Fruit fly (Drosophila melanogaster) whole organism, embryonic: ENCODE data around the gene CG46397.

ENCODE experiments used
- ATbp ChIP-seq: fragments of 200-800 bp; sonication (Bioruptor generic); optimal IDR thresholded peaks from 2 replicates; lab custom pipeline; 2017; ENCODE audit warnings: missing biosample characterization, mild to moderate bottlenecking, missing genetic modification characterization, missing genetic modification reagents
- Antp ChIP-seq: fragments of 200-800 bp; sonication (Bioruptor generic); optimal IDR thresholded peaks from 3 replicates; lab custom pipeline; 2016; ENCODE audit warnings: missing biosample characterization, missing genetic modification characterization
- CG10147 ChIP-seq: fragments of 200-800 bp; sonication (Bioruptor generic); optimal IDR thresholded peaks from 2 replicates; lab custom pipeline; 2019; ENCODE audit warnings: missing biosample characterization, mild to moderate bottlenecking, missing genetic modification characterization, moderate library complexity
- CG10209 ChIP-seq: fragments of 200-800 bp; sonication (Bioruptor generic); optimal IDR thresholded peaks from 3 replicates; lab custom pipeline; 2017; ENCODE audit warnings: missing biosample characterization, mild to moderate bottlenecking, missing genetic modification characterization, missing genetic modification reagents
- CG1233 ChIP-seq: fragments of 200-800 bp; sonication (Bioruptor generic); optimal IDR thresholded peaks from 4 replicates; lab custom pipeline; 2018; ENCODE audit warnings: missing biosample characterization, mild to moderate bottlenecking, missing genetic modification characterization
- CG12391 ChIP-seq: fragments of 200-800 bp; sonication (Bioruptor generic); optimal IDR thresholded peaks from 3 replicates; lab custom pipeline; 2018; ENCODE audit warnings: missing biosample characterization, mild to moderate bottlenecking, missing genetic modification characterization, moderate library complexity
- CG14441 ChIP-seq: fragments of 200-800 bp; sonication (Bioruptor generic); IDR thresholded peaks from 2 replicates; pipeline ENCODE4 v1.3.6; 2022; ENCODE audit warnings: missing biosample characterization, missing genetic modification characterization
- CG14710 ChIP-seq: fragments of 200-800 bp; sonication (Bioruptor generic); optimal IDR thresholded peaks from 3 replicates; lab custom pipeline; 2019; ENCODE audit warnings: missing biosample characterization, mild to moderate bottlenecking, missing genetic modification characterization, moderate library complexity
- CG15479 ChIP-seq: fragments of 200-800 bp; sonication (Bioruptor generic); optimal IDR thresholded peaks from 3 replicates; lab custom pipeline; 2019; ENCODE audit warnings: missing biosample characterization, mild to moderate bottlenecking, missing genetic modification characterization, moderate library complexity
- CG3407 ChIP-seq: fragments of 200-800 bp; sonication (Bioruptor generic); optimal IDR thresholded peaks from 2 replicates; lab custom pipeline; 2018; ENCODE audit warnings: missing biosample characterization, mild to moderate bottlenecking, missing genetic modification characterization
- CG34376 ChIP-seq: fragments of 200-800 bp; sonication (Bioruptor generic); optimal IDR thresholded peaks from 2 replicates; lab custom pipeline; 2018; ENCODE audit warnings: missing biosample characterization, mild to moderate bottlenecking, missing genetic modification characterization
- CG4404 ChIP-seq: fragments of 200-800 bp; sonication (Bioruptor generic); IDR thresholded peaks from 2 replicates; pipeline ENCODE4 v1.3.6; 2022; ENCODE audit warnings: missing biosample characterization, missing genetic modification characterization
- CG7987 ChIP-seq: fragments of 200-800 bp; sonication (Bioruptor generic); optimal IDR thresholded peaks from 2 replicates; lab custom pipeline; 2018; ENCODE audit warnings: missing biosample characterization, mild to moderate bottlenecking, missing genetic modification characterization, moderate library complexity
- CG8478 ChIP-seq: fragments of >200 bp; optimal IDR thresholded peaks from 2 replicates; lab custom pipeline; 2018
- Dek ChIP-seq: fragments of 200-800 bp; sonication (Bioruptor generic); optimal IDR thresholded peaks from 3 replicates; lab custom pipeline; 2019; ENCODE audit warnings: missing biosample characterization, mild to moderate bottlenecking, missing genetic modification characterization, moderate library complexity
- Dip2 ChIP-seq: fragments of 200-800 bp; sonication (Bioruptor generic); IDR thresholded peaks from 2 replicates; pipeline ENCODE4 v1.3.6; 2022; ENCODE audit warnings: missing biosample characterization, missing genetic modification characterization
- Fer1 ChIP-seq: fragments of 200-800 bp; sonication (Bioruptor generic); optimal IDR thresholded peaks from 2 replicates; lab custom pipeline; 2017; ENCODE audit warnings: missing biosample characterization, mild to moderate bottlenecking, missing genetic modification characterization
- Fer3 ChIP-seq: fragments of 200-800 bp; sonication (Bioruptor generic); optimal IDR thresholded peaks from 2 replicates; lab custom pipeline; 2018; ENCODE audit warnings: missing biosample characterization, mild to moderate bottlenecking, missing genetic modification characterization, moderate library complexity
- HHEX ChIP-seq: fragments of 200-800 bp; sonication (Bioruptor generic); optimal IDR thresholded peaks from 3 replicates; lab custom pipeline; 2017; ENCODE audit warnings: missing biosample characterization, mild to moderate bottlenecking, missing genetic modification characterization, missing genetic modification reagents
- HmgD ChIP-seq: fragments of 200-800 bp; sonication (Bioruptor generic); optimal IDR thresholded peaks from 3 replicates; lab custom pipeline; 2016; ENCODE audit warnings: missing biosample characterization, missing genetic modification characterization
- MBD-R2 ChIP-seq: fragments of 200-800 bp; sonication (Bioruptor generic); IDR thresholded peaks from 2 replicates; pipeline ENCODE4 v1.3.6; 2022; ENCODE audit warnings: missing biosample characterization, missing genetic modification characterization
- Med ChIP-seq: fragments of 200-800 bp; sonication (Bioruptor generic); peaks from one replicate; lab custom pipeline; 2016; ENCODE audit warnings: missing biosample characterization, missing genetic modification characterization, mild to moderate bottlenecking, inconsistent platforms, moderate library complexity
- Pdp1 ChIP-seq, 2 experiments: fragments of 200-800 bp; sonication (Bioruptor generic); optimal IDR thresholded peaks; 3 replicates each; lab custom pipeline; 2016; ENCODE audit warnings: missing biosample characterization in 2 of 2, missing genetic modification characterization in 2 of 2, mild to moderate bottlenecking in 1 of 2, moderate library complexity in 1 of 2
- Rx ChIP-seq: fragments of 200-800 bp; sonication (Bioruptor generic); IDR thresholded peaks from 2 replicates; pipeline ENCODE4 v1.3.6; 2022; ENCODE audit warnings: missing biosample characterization, missing genetic modification characterization
- Scr ChIP-seq: fragments of 200-800 bp; sonication (Bioruptor generic); IDR thresholded peaks from 2 replicates; pipeline ENCODE4 v1.3.6; 2022; ENCODE audit warnings: missing biosample characterization, missing genetic modification characterization; ENCODE audit not compliant: partially characterized antibody
- al ChIP-seq: fragments of 200-800 bp; sonication (Bioruptor generic); IDR thresholded peaks from 2 replicates; pipeline ENCODE4 v1.3.6; 2022; ENCODE audit warnings: missing biosample characterization, missing genetic modification characterization
- ase ChIP-seq: fragments of 200-800 bp; sonication (Bioruptor generic); IDR thresholded peaks from 3 replicates; pipeline ENCODE4 v1.3.6; 2022; ENCODE audit warnings: missing biosample characterization, missing genetic modification characterization
- bowl ChIP-seq: fragments of 200-800 bp; sonication (Bioruptor generic); IDR thresholded peaks from 2 replicates; pipeline ENCODE4 v1.3.6; 2022; ENCODE audit warnings: missing biosample characterization, missing genetic modification characterization
- dimm ChIP-seq: fragments of 200-800 bp; sonication (Bioruptor generic); IDR thresholded peaks from 2 replicates; pipeline ENCODE4 v1.3.6; 2022; ENCODE audit warnings: missing biosample characterization, missing genetic modification characterization
- eve ChIP-seq, 2 experiments: fragments of >200 bp; optimal IDR thresholded peaks; 2 replicates each; lab custom pipeline; 2017; ENCODE audit warnings: missing biosample characterization in 2 of 2, missing genetic modification characterization in 2 of 2
- exex ChIP-seq: fragments of 200-800 bp; sonication (Bioruptor generic); optimal IDR thresholded peaks from 4 replicates; lab custom pipeline; 2018; ENCODE audit warnings: missing biosample characterization, mild to moderate bottlenecking, missing genetic modification characterization, moderate library complexity
- gce ChIP-seq: fragments of 200-800 bp; sonication (Bioruptor generic); IDR thresholded peaks from 3 replicates; pipeline ENCODE4 v1.3.6; 2022; ENCODE audit warnings: missing biosample characterization, missing genetic modification characterization
- gfzf ChIP-seq: fragments of 200-800 bp; sonication (Bioruptor generic); optimal IDR thresholded peaks from 2 replicates; lab custom pipeline; 2016; ENCODE audit warnings: missing biosample characterization, mild to moderate bottlenecking, missing genetic modification characterization, moderate library complexity
- grau ChIP-seq: fragments of 200-800 bp; optimal IDR thresholded peaks from 3 replicates; lab custom pipeline; 2019; ENCODE audit warnings: missing biosample characterization, mild to moderate bottlenecking, missing genetic modification characterization, moderate library complexity
- hb ChIP-seq: fragments of 200-800 bp; sonication (Bioruptor generic); IDR thresholded peaks from 3 replicates; pipeline ENCODE4 v1.3.6; 2022; ENCODE audit warnings: missing biosample characterization, missing genetic modification characterization; ENCODE audit not compliant: partially characterized antibody
- her ChIP-seq: fragments of 200-800 bp; sonication (Bioruptor generic); optimal IDR thresholded peaks from 2 replicates; lab custom pipeline; 2016; ENCODE audit warnings: missing biosample characterization, missing genetic modification characterization
- insv ChIP-seq, 2 experiments: fragments of 200-800 bp; sonication (Bioruptor generic); optimal IDR thresholded peaks; 3 replicates each; lab custom pipeline; 2016 to 2018; ENCODE audit warnings: missing biosample characterization in 2 of 2, missing genetic modification characterization in 2 of 2
- mirr ChIP-seq: fragments of 200-800 bp; sonication (Bioruptor generic); optimal IDR thresholded peaks from 3 replicates; lab custom pipeline; 2018; ENCODE audit warnings: missing biosample characterization, mild to moderate bottlenecking, missing genetic modification characterization
- org-1 ChIP-seq: fragments of 200-800 bp; sonication (Bioruptor generic); optimal IDR thresholded peaks from 2 replicates; lab custom pipeline; 2017; ENCODE audit warnings: missing biosample characterization, missing genetic modification characterization
- pb ChIP-seq: fragments of 200-800 bp; sonication (Bioruptor generic); optimal IDR thresholded peaks from 3 replicates; lab custom pipeline; 2016; ENCODE audit warnings: missing biosample characterization, missing genetic modification characterization
- psq ChIP-seq: fragments of 200-800 bp; sonication (Bioruptor generic); optimal IDR thresholded peaks from 2 replicates; lab custom pipeline; 2017; ENCODE audit warnings: missing biosample characterization, missing genetic modification characterization
- rib ChIP-seq: fragments of 200-800 bp; sonication (Bioruptor generic); IDR thresholded peaks from 2 replicates; pipeline ENCODE4 v1.3.6; 2022; ENCODE audit warnings: missing biosample characterization, missing genetic modification characterization
- run ChIP-seq: fragments of 200-800 bp; sonication (Bioruptor generic); optimal IDR thresholded peaks from 3 replicates; lab custom pipeline; 2018; ENCODE audit warnings: missing biosample characterization, mild to moderate bottlenecking, missing genetic modification characterization
- sd ChIP-seq: fragments of 200-800 bp; sonication (Bioruptor generic); optimal IDR thresholded peaks from 3 replicates; lab custom pipeline; 2018; ENCODE audit warnings: missing biosample characterization, mild to moderate bottlenecking, missing genetic modification characterization, moderate library complexity
- shn ChIP-seq: fragments of 200-800 bp; sonication (Bioruptor generic); optimal IDR thresholded peaks from 3 replicates; lab custom pipeline; 2016; ENCODE audit warnings: missing biosample characterization, missing genetic modification characterization
- stc ChIP-seq: fragments of 200-800 bp; sonication (Bioruptor generic); IDR thresholded peaks from 2 replicates; pipeline ENCODE4 v1.3.6; 2022; ENCODE audit warnings: missing biosample characterization, missing genetic modification characterization
- tin ChIP-seq: fragments of 200-800 bp; sonication (Bioruptor generic); optimal IDR thresholded peaks from 3 replicates; lab custom pipeline; 2016; ENCODE audit warnings: missing biosample characterization, missing genetic modification characterization
- tup ChIP-seq: fragments of 200-800 bp; sonication (Bioruptor generic); optimal IDR thresholded peaks from 2 replicates; lab custom pipeline; 2016; ENCODE audit warnings: missing biosample characterization, mild to moderate bottlenecking, missing genetic modification characterization, moderate library complexity
- zen ChIP-seq: fragments of 200-800 bp; sonication (Bioruptor generic); optimal IDR thresholded peaks from 3 replicates; lab custom pipeline; 2018; ENCODE audit warnings: missing biosample characterization, mild to moderate bottlenecking, missing genetic modification characterization, moderate library complexity

CG46397 gene

dm6 chr2L:8946718-8947316 lies at the start of gene CG46397:
Gene CG46397 (plus strand): TSS chr2L:8947266.
- no peak for TF ChIP-seq rib (GFP tag; lab: Robert Waterston, UW)
- peak; percentile 9 for TF ChIP-seq Fer1 (GFP tag; lab: Kevin White, UChicago)
- no peak for TF ChIP-seq insv (GFP tag; optimal IDR thresholded peaks at IDR 0.05; lab: Kevin White, UChicago)
- no peak for TF ChIP-seq CG10209 (GFP tag; lab: Kevin White, UChicago)
- TF ChIP-seq Pdp1 (GFP tag; optimal IDR thresholded peaks at IDR 0.05; lab: Kevin White, UChicago) = peak in 1 of 2 experiments; percentile 8
- TF ChIP-seq gfzf (GFP tag; lab: Kevin White, UChicago) = no peak
- no peak for TF ChIP-seq Fer3 (tag; lab: Kevin White, UChicago)
- no peak for TF ChIP-seq CG1233 (GFP tag; lab: Kevin White, UChicago)
- peak; percentile 21 for TF ChIP-seq sd (tag; lab: Kevin White, UChicago)
- TF ChIP-seq stc (GFP tag; lab: Robert Waterston, UW) = no peak
- TF ChIP-seq HHEX (GFP tag; lab: Kevin White, UChicago) = no peak
- TF ChIP-seq hb (GFP tag; lab: Robert Waterston, UW) = no peak
- TF ChIP-seq pb (GFP tag; lab: Kevin White, UChicago) = no peak
- TF ChIP-seq exex = peak; percentile 94
- TF ChIP-seq Med (GFP tag; lab: Kevin White, UChicago) = peak; percentile 16
- TF ChIP-seq grau (tag; lab: Kevin White, UChicago) = peak; percentile 63
- TF ChIP-seq eve (GFP tag; optimal IDR thresholded peaks at IDR 0.05; lab: Kevin White, UChicago) = peak in 1 of 2 experiments; percentile 4
- no peak for TF ChIP-seq CG4404
- no peak for TF ChIP-seq MBD-R2 (GFP tag; lab: Robert Waterston, UW)
- TF ChIP-seq CG3407 (GFP tag; lab: Kevin White, UChicago) = no peak
- no peak for TF ChIP-seq zen (tag; lab: Kevin White, UChicago)
- no peak for TF ChIP-seq CG14441 (GFP tag; lab: Robert Waterston, UW)
- TF ChIP-seq ATbp (GFP tag; lab: Kevin White, UChicago) = no peak
- TF ChIP-seq CG12391 (tag; lab: Kevin White, UChicago) = no peak
- no peak for TF ChIP-seq org-1 (GFP tag; lab: Kevin White, UChicago)
- TF ChIP-seq CG15479 (GFP tag; lab: Kevin White, UChicago) = peak; percentile 33
- no peak for TF ChIP-seq Dek
- TF ChIP-seq Scr (GFP tag; lab: Robert Waterston, UW) = no peak
- TF ChIP-seq CG34376 (GFP tag; lab: Kevin White, UChicago) = peak; percentile 59
- TF ChIP-seq Antp (GFP tag; lab: Kevin White, UChicago) = no peak
- TF ChIP-seq her (GFP tag; lab: Kevin White, UChicago) = no peak
- TF ChIP-seq CG14710 (tag; lab: Kevin White, UChicago) = no peak
- peak; percentile 83 for TF ChIP-seq mirr (GFP tag; lab: Kevin White, UChicago)

dm6 chr2L:8897954-8898713 lies 48.9 kb upstream of the CG46397 start:
- TF ChIP-seq psq (GFP tag; lab: Kevin White, UChicago) = no peak
- TF ChIP-seq dimm (GFP tag; lab: Robert Waterston, UW) = no peak
- TF ChIP-seq bowl = no peak
- no peak for TF ChIP-seq Dip2 (GFP tag; lab: Robert Waterston, UW)
- TF ChIP-seq al = no peak
- no peak for TF ChIP-seq gce (GFP tag; lab: Robert Waterston, UW)
- no peak for TF ChIP-seq Rx (GFP tag; lab: Robert Waterston, UW)
- peak; percentile 58 for TF ChIP-seq CG10147 (GFP tag; lab: Kevin White, UChicago)
- no peak for TF ChIP-seq CG8478 (lab: Kevin White, UChicago)
- no peak for TF ChIP-seq ase (GFP tag; lab: Robert Waterston, UW)
- TF ChIP-seq tin (GFP tag; lab: Kevin White, UChicago) = no peak
- no peak for TF ChIP-seq shn (GFP tag; lab: Kevin White, UChicago)
- no peak for TF ChIP-seq HmgD (GFP tag; lab: Kevin White, UChicago)
- TF ChIP-seq hb (GFP tag; lab: Robert Waterston, UW) = no peak
- no peak for TF ChIP-seq CG7987
- TF ChIP-seq run = peak; percentile 43
- no peak for TF ChIP-seq tup (GFP tag; lab: Kevin White, UChicago)
- TF ChIP-seq CG3407 (GFP tag; lab: Kevin White, UChicago) = no peak
